Worm (Caenorhabditis elegans) whole organism, young adult: Measurements from ENCODE around the gene epic-2.
A peak's percentile ranks its signal among the peaks of the same experiment; 100 is the strongest.

Experiments
- B0336.3 ChIP-seq: fragments of 200-800 bp; sonication (Bioruptor generic); IDR thresholded peaks from 2 replicates; pipeline ENCODE4 v1.3.6; 2022; ENCODE audit warnings: missing genetic modification characterization, missing compliant biosample characterization
- F37B4.10 ChIP-seq: fragments of 200-800 bp; sonication (Bioruptor generic); IDR thresholded peaks from 2 replicates; pipeline ENCODE4 v1.3.6; 2022; ENCODE audit warnings: missing genetic modification characterization, missing compliant biosample characterization
- F39B2.1 ChIP-seq: fragments of 200-800 bp; sonication (Bioruptor generic); IDR thresholded peaks from 2 replicates; pipeline ENCODE4 v1.3.6; 2022; ENCODE audit warnings: missing genetic modification reagents, missing genetic modification characterization, missing compliant biosample characterization
- Y53G8AR.9 ChIP-seq: fragments of 200-800 bp; sonication (Bioruptor generic); conservative IDR thresholded peaks from 2 replicates; pipeline ENCODE4 v1.3.6; 2022; ENCODE audit warnings: missing genetic modification reagents, missing genetic modification characterization, missing compliant biosample characterization
- Y56A3A.18 ChIP-seq: fragments of 200-800 bp; sonication (Bioruptor generic); IDR thresholded peaks from 2 replicates; pipeline ENCODE4 v1.3.6; 2022; ENCODE audit warnings: missing genetic modification reagents, missing genetic modification characterization, missing compliant biosample characterization
- Y79H2A.3 ChIP-seq: fragments of 200-800 bp; sonication (Bioruptor generic); conservative IDR thresholded peaks from 2 replicates; pipeline ENCODE4 v1.3.6; 2022; ENCODE audit warnings: missing genetic modification reagents, missing genetic modification characterization, missing compliant biosample characterization
- Y95B8A.8 ChIP-seq: fragments of 200-800 bp; sonication (Bioruptor generic); IDR thresholded peaks from 2 replicates; pipeline ENCODE4 v1.3.6; 2022; ENCODE audit warnings: missing genetic modification reagents, missing genetic modification characterization, missing compliant biosample characterization
- akir-1 ChIP-seq: fragments of 200-800 bp; sonication (Bioruptor generic); optimal IDR thresholded peaks from 2 replicates; lab custom pipeline; 2018; ENCODE audit warnings: mild to moderate bottlenecking, missing genetic modification characterization, moderate library complexity, missing compliant biosample characterization
- ama-1 ChIP-seq, 3 experiments: fragments of 150-350 bp in 1 of 3; sonication (generic microtip) in 2 of 3; optimal IDR thresholded peaks; 2 replicates each; lab custom pipeline; 2014 to 2018; ENCODE audit warnings: missing biosample characterization in 2 of 3, missing genetic modification characterization in 2 of 3, missing genetic modification reagents in 2 of 3
- athp-1 ChIP-seq: sonication (generic microtip); optimal IDR thresholded peaks from 2 replicates; lab custom pipeline; 2017; ENCODE audit warnings: mild to moderate bottlenecking, missing genetic modification characterization, missing compliant biosample characterization
- attf-3 ChIP-seq: fragments of 200-800 bp; sonication (Bioruptor generic); conservative IDR thresholded peaks from 2 replicates; pipeline ENCODE4 v1.3.6; 2022; ENCODE audit warnings: missing genetic modification reagents, missing genetic modification characterization, missing compliant biosample characterization
- attf-5 ChIP-seq: fragments of 200-800 bp; sonication (Bioruptor generic); optimal IDR thresholded peaks from 2 replicates; lab custom pipeline; 2018; ENCODE audit warnings: mild to moderate bottlenecking, missing genetic modification characterization, missing compliant biosample characterization
- attf-6 ChIP-seq: fragments of 200-800 bp; sonication (Bioruptor generic); IDR thresholded peaks from 2 replicates; pipeline ENCODE4 v1.3.6; 2022; ENCODE audit warnings: missing genetic modification reagents, missing genetic modification characterization, missing compliant biosample characterization
- ceh-100 ChIP-seq: fragments of 200-800 bp; sonication (Bioruptor generic); IDR thresholded peaks from 2 replicates; pipeline ENCODE4 v1.3.6; 2022; ENCODE audit warnings: missing genetic modification reagents, missing genetic modification characterization, missing compliant biosample characterization
- ceh-27 ChIP-seq: fragments of 200-800 bp; sonication (Bioruptor generic); optimal IDR thresholded peaks from 2 replicates; lab custom pipeline; 2018; ENCODE audit warnings: mild to moderate bottlenecking, missing genetic modification characterization, moderate library complexity, missing compliant biosample characterization
- ceh-79 ChIP-seq: sonication (generic microtip); optimal IDR thresholded peaks from 2 replicates; lab custom pipeline; 2017; ENCODE audit warnings: mild to moderate bottlenecking, missing genetic modification characterization, missing compliant biosample characterization
- ceh-91 ChIP-seq: fragments of 200-800 bp; sonication (Bioruptor generic); IDR thresholded peaks from 2 replicates; pipeline ENCODE4 v1.3.6; 2022; ENCODE audit warnings: missing genetic modification reagents, missing genetic modification characterization, missing compliant biosample characterization
- chd-7 ChIP-seq: sonication (generic microtip); optimal IDR thresholded peaks from 2 replicates; lab custom pipeline; 2016; ENCODE audit warnings: mild to moderate bottlenecking, missing genetic modification characterization, moderate library complexity, missing compliant biosample characterization
- dpl-1 ChIP-seq: fragments of 150-350 bp; optimal IDR thresholded peaks from 2 replicates; lab custom pipeline; 2014; ENCODE audit warnings: missing biosample characterization, missing genetic modification reagents, missing genetic modification characterization
- efl-1 ChIP-seq: fragments of 150-350 bp; optimal IDR thresholded peaks from 2 replicates; lab custom pipeline; 2014; ENCODE audit warnings: missing biosample characterization, missing genetic modification reagents, missing genetic modification characterization
- egrh-3 ChIP-seq: fragments of 200-800 bp; sonication (Bioruptor generic); IDR thresholded peaks from 2 replicates; pipeline ENCODE4 v1.3.6; 2022; ENCODE audit warnings: missing genetic modification reagents, missing genetic modification characterization, missing compliant biosample characterization
- ekl-4 ChIP-seq: fragments of 200-800 bp; sonication (Bioruptor generic); IDR thresholded peaks from 2 replicates; pipeline ENCODE4 v1.3.6; 2022; ENCODE audit warnings: missing genetic modification reagents, missing genetic modification characterization, missing compliant biosample characterization
- ets-4 ChIP-seq: fragments of 200-800 bp; sonication (Bioruptor generic); optimal IDR thresholded peaks from 2 replicates; lab custom pipeline; 2018; ENCODE audit warnings: mild to moderate bottlenecking, missing genetic modification characterization, missing compliant biosample characterization
- fkh-3 ChIP-seq: sonication (generic microtip); optimal IDR thresholded peaks from 2 replicates; lab custom pipeline; 2016; ENCODE audit warnings: mild to moderate bottlenecking, missing genetic modification characterization, missing compliant biosample characterization
- hmg-1.2 ChIP-seq: fragments of 200-800 bp; sonication (Bioruptor generic); IDR thresholded peaks from 2 replicates; pipeline ENCODE4 v1.3.6; 2022; ENCODE audit warnings: missing genetic modification reagents, missing genetic modification characterization, missing compliant biosample characterization
- lin-26 ChIP-seq: fragments of 200-800 bp; sonication (Bioruptor generic); IDR thresholded peaks from 2 replicates; pipeline ENCODE4 v1.3.6; 2022; ENCODE audit warnings: missing genetic modification reagents, missing genetic modification characterization, missing compliant biosample characterization
- lin-35 ChIP-seq, 3 experiments: fragments of 150-350 bp in 2 of 3; sonication (generic microtip) in 1 of 3; optimal IDR thresholded peaks; 2 replicates each; lab custom pipeline; 2014 to 2018; ENCODE audit warnings: missing biosample characterization in 3 of 3, missing genetic modification characterization in 3 of 3, missing genetic modification reagents in 3 of 3
- lin-40 ChIP-seq: sonication (generic microtip); optimal IDR thresholded peaks from 2 replicates; lab custom pipeline; 2016; ENCODE audit warnings: missing genetic modification characterization, mild to moderate bottlenecking, missing compliant biosample characterization, missing genotype, missing genetic modification reagents
- lin-54 ChIP-seq: fragments of 200-800 bp; sonication (Bioruptor generic); optimal IDR thresholded peaks from 2 replicates; lab custom pipeline; 2018; ENCODE audit warnings: mild to moderate bottlenecking, missing genetic modification characterization, missing compliant biosample characterization
- madf-6 ChIP-seq: fragments of 200-800 bp; sonication (Bioruptor generic); IDR thresholded peaks from 2 replicates; pipeline ENCODE4 v1.3.6; 2022; ENCODE audit warnings: missing genetic modification reagents, missing genetic modification characterization, missing compliant biosample characterization
- madf-8 ChIP-seq: fragments of 200-800 bp; sonication (Bioruptor generic); conservative IDR thresholded peaks from 2 replicates; pipeline ENCODE4 v1.3.6; 2022; ENCODE audit warnings: missing genetic modification reagents, missing genetic modification characterization, missing compliant biosample characterization
- nfyb-1 ChIP-seq: fragments of 200-800 bp; sonication (Bioruptor generic); IDR thresholded peaks from 2 replicates; pipeline ENCODE4 v1.3.6; 2022; ENCODE audit warnings: missing genetic modification reagents, missing genetic modification characterization, missing compliant biosample characterization
- nhr-27 ChIP-seq: fragments of 200-800 bp; sonication (Bioruptor generic); optimal IDR thresholded peaks from 2 replicates; lab custom pipeline; 2018; ENCODE audit warnings: mild to moderate bottlenecking, missing genetic modification characterization, moderate library complexity, missing compliant biosample characterization
- pbrm-1 ChIP-seq: fragments of 200-800 bp; sonication (Bioruptor generic); IDR thresholded peaks from 2 replicates; pipeline ENCODE4 v1.3.6; 2022; ENCODE audit warnings: missing genetic modification reagents, missing genetic modification characterization, missing compliant biosample characterization
- rcor-1 ChIP-seq: fragments of 200-800 bp; sonication (Bioruptor generic); IDR thresholded peaks from 2 replicates; pipeline ENCODE4 v1.3.6; 2022; ENCODE audit warnings: missing genetic modification reagents, missing genetic modification characterization, missing compliant biosample characterization
- repo-1 ChIP-seq: sonication (generic microtip); optimal IDR thresholded peaks from 2 replicates; lab custom pipeline; 2017; ENCODE audit warnings: mild to moderate bottlenecking, missing genetic modification characterization, missing compliant biosample characterization
- sdz-38 ChIP-seq: sonication (generic microtip); optimal IDR thresholded peaks from 2 replicates; lab custom pipeline; 2016; ENCODE audit warnings: missing genotype, missing genetic modification characterization, missing compliant biosample characterization
- snpc-1.1 ChIP-seq: sonication (generic microtip); optimal IDR thresholded peaks from 2 replicates; lab custom pipeline; 2017; ENCODE audit warnings: missing genetic modification characterization, mild to moderate bottlenecking, missing compliant biosample characterization, antibody characterized with exemption, moderate library complexity, missing genotype, missing genetic modification reagents; ENCODE audit not compliant: insufficient read depth
- snpc-1.3 ChIP-seq: sonication (generic microtip); optimal IDR thresholded peaks from 2 replicates; lab custom pipeline; 2017; ENCODE audit warnings: missing genetic modification characterization, mild to moderate bottlenecking, missing compliant biosample characterization, antibody characterized with exemption, moderate library complexity, missing genotype, missing genetic modification reagents; ENCODE audit not compliant: insufficient read depth
- tbp1 ChIP-seq: fragments of 200-800 bp; sonication (Bioruptor generic); optimal IDR thresholded peaks from 2 replicates; lab custom pipeline; 2018; ENCODE audit warnings: mild to moderate bottlenecking, missing genetic modification characterization, missing compliant biosample characterization
- tlf-1 ChIP-seq: fragments of 200-800 bp; sonication (Bioruptor generic); optimal IDR thresholded peaks from 2 replicates; lab custom pipeline; 2018; ENCODE audit warnings: mild to moderate bottlenecking, missing genetic modification characterization, missing compliant biosample characterization
- unc-62 ChIP-seq: fragments of 150-350 bp; optimal IDR thresholded peaks from 2 replicates; lab custom pipeline; 2014; ENCODE audit warnings: missing biosample characterization, missing genetic modification reagents, missing genetic modification characterization
- zfh-2 ChIP-seq: fragments of 200-800 bp; sonication (Bioruptor generic); conservative IDR thresholded peaks from 2 replicates; pipeline ENCODE4 v1.3.6; 2022; ENCODE audit warnings: missing genetic modification reagents, missing genetic modification characterization, missing compliant biosample characterization
- ztf-22 ChIP-seq: fragments of 200-800 bp; sonication (Bioruptor generic); optimal IDR thresholded peaks from 2 replicates; lab custom pipeline; 2018; ENCODE audit warnings: mild to moderate bottlenecking, missing genetic modification characterization, moderate library complexity, missing compliant biosample characterization
- ztf-28 ChIP-seq: fragments of 200-800 bp; sonication (Bioruptor generic); IDR thresholded peaks from 2 replicates; pipeline ENCODE4 v1.3.6; 2022; ENCODE audit warnings: missing genetic modification reagents, missing genetic modification characterization, missing compliant biosample characterization

epic-2 gene

DNA sequence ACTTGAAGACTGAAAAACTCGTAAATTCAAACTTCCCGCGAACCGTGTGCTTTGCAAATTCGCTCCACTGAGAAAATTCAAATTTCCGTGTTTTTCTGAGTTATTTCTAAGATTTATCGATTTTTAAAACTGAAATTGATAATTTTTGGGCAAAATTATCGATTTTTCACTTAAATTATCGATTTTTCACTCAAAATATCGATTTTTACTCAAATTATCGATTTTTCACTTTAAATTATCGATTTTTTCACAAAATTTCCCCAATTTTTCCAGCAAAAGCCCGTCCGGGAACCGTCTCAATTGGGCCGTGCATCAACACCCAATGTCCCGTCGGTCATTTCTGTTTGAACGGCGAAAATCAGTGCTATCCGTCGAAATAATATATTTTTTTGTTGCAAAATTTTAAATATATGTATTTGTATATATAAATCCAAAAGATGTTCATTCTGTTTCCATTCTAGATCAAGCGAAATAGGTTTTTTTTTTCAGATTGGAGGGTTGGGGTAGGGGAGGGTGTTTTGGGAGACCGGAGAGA lies 7.0 kb downstream of the epic-2 start (continued):
- TF ChIP-seq lin-35 (GFP tag; optimal IDR thresholded peaks at IDR 0.05; lab: Kevin White, UChicago) (no peak), nfyb-1 (GFP tag; lab: Robert Waterston, UW) (0 out of 2 replicates have a peak, but pooled peaks have one; percentile 27), Y79H2A.3 (0 out of 2 replicates have a peak, but pooled peaks have one; percentile 37), nhr-27 (tag; lab: Kevin White, UChicago) (no peak), B0336.3 (GFP tag; lab: Robert Waterston, UW) (peak; percentile 79), ceh-27 (no peak), athp-1 (tag; lab: Kevin White, UChicago) (peak; percentile 14), fkh-3 (tag; lab: Kevin White, UChicago) (no peak), chd-7 (no peak)
- TF ChIP-seq, all 124 proteins: peak for 13

DNA sequence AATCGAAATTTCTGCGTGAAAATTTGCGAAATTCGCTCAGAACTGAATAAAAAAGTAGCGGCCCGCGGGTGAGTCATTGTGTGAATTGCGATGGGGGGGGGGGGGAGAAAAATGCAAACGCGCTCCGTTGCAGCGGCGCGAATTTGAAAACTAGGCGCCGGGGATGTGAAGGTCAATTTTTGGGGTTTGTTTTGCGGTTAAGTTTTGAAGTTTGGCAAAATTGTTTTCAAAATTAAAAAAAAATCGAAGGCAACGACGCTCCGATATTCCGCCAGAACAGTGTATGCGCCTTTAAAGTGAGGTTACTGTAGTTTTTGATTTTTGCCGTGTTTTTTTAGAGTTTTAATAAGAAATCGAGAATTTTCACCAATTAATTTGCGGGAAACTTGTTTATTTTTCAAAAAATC lies 17.7 kb downstream of the epic-2 start:
- TF ChIP-seq chd-7, result no peak
- TF ChIP-seq athp-1 (tag; lab: Kevin White, UChicago), result peak; percentile 63
- TF ChIP-seq Y95B8A.8 (GFP tag; lab: Robert Waterston, UW), result peak; percentile 72; the same call in 1 of the 2 replicates
- TF ChIP-seq lin-40 (tag; lab: Kevin White, UChicago), result peak; percentile 42
- peak; percentile 6 for TF ChIP-seq ceh-27
- TF ChIP-seq attf-5 (GFP tag; lab: Kevin White, UChicago), result peak; percentile 40
- TF ChIP-seq nfyb-1 (GFP tag; lab: Robert Waterston, UW), result 0 out of 2 replicates have a peak, but pooled peaks have one; percentile 56
- TF ChIP-seq Y56A3A.18 (GFP tag; lab: Robert Waterston, UW), result no peak
- peak; percentile 50 for TF ChIP-seq repo-1 (tag; lab: Kevin White, UChicago)
- peak; percentile 80 for TF ChIP-seq ceh-100 (GFP tag; lab: Robert Waterston, UW)
- TF ChIP-seq ceh-79 (tag; lab: Kevin White, UChicago), result no peak
- no peak for TF ChIP-seq ztf-28 (GFP tag; lab: Robert Waterston, UW)
- TF ChIP-seq akir-1 (GFP tag; lab: Kevin White, UChicago), result no peak
- TF ChIP-seq madf-6, result peak; percentile 93
- no peak for TF ChIP-seq F37B4.10 (GFP tag; lab: Robert Waterston, UW)
- peak; percentile 64; the same call in 1 of the 2 replicates for TF ChIP-seq Y53G8AR.9 (GFP tag; lab: Robert Waterston, UW)
- no peak for TF ChIP-seq unc-62 (GFP tag; lab: Kevin White, UChicago)
- peak; percentile 88 for TF ChIP-seq efl-1
- TF ChIP-seq snpc-1.3 (tag; lab: Kevin White, UChicago), result peak; percentile 46
- TF ChIP-seq madf-8 (GFP tag; lab: Robert Waterston, UW), result peak; percentile 80
- no peak for TF ChIP-seq sdz-38 (tag; lab: Kevin White, UChicago)
- peak; percentile 54 for TF ChIP-seq rcor-1 (GFP tag; lab: Robert Waterston, UW)
- peak; percentile 72 for TF ChIP-seq ekl-4 (GFP tag; lab: Robert Waterston, UW)
- TF ChIP-seq B0336.3 (GFP tag; lab: Robert Waterston, UW), result peak; percentile 73; the same call in 1 of the 2 replicates
- 0 out of 2 replicates have a peak, but pooled peaks have one; percentile 42 for TF ChIP-seq lin-26 (GFP tag; lab: Robert Waterston, UW)
- peak; percentile 43; the same call in 1 of the 2 replicates for TF ChIP-seq pbrm-1 (GFP tag; lab: Robert Waterston, UW)
- peak; percentile 79 for TF ChIP-seq zfh-2 (GFP tag; lab: Robert Waterston, UW)
- TF ChIP-seq ceh-91, result peak; percentile 84
- TF ChIP-seq ztf-22 (GFP tag; lab: Kevin White, UChicago), result no peak
- peak; percentile 86 for TF ChIP-seq egrh-3 (GFP tag; lab: Robert Waterston, UW)
- peak; percentile 69 for TF ChIP-seq dpl-1
- TF ChIP-seq tbp1 (GFP tag; lab: Kevin White, UChicago), result peak; percentile 30
- TF ChIP-seq attf-6 (GFP tag; lab: Robert Waterston, UW), result no peak
- TF ChIP-seq ets-4 (GFP tag; lab: Kevin White, UChicago), result no peak
- TF ChIP-seq snpc-1.1 (tag; lab: Kevin White, UChicago), result no peak
- peak; percentile 50; the same call in 1 of the 2 replicates for TF ChIP-seq hmg-1.2
- TF ChIP-seq attf-3 (GFP tag; lab: Robert Waterston, UW), result peak; percentile 71
- TF ChIP-seq tlf-1 (GFP tag; lab: Kevin White, UChicago), result peak; percentile 77
- TF ChIP-seq lin-54 (GFP tag; lab: Kevin White, UChicago), result peak; percentile 92
- TF ChIP-seq ama-1 (optimal IDR thresholded peaks at IDR 0.05; lab: Kevin White, UChicago), result no peak
- TF ChIP-seq ama-1 (GFP tag; optimal IDR thresholded peaks at IDR 0.05; lab: Kevin White, UChicago), result no peak
- no peak for TF ChIP-seq F39B2.1 (GFP tag; lab: Robert Waterston, UW)
